Fruit fly (Drosophila melanogaster) whole organism, embryonic: ENCODE measurements around the gene CG11593.

Experiments
- Ada2b ChIP-seq: fragments of 200-800 bp; sonication (Bioruptor generic); IDR thresholded peaks from 2 replicates; pipeline ENCODE4 v1.3.6; 2022; ENCODE audit warnings: missing biosample characterization, missing genetic modification characterization
- Aef1 ChIP-seq: fragments of 200-800 bp; sonication (Bioruptor generic); IDR thresholded peaks from 3 replicates; pipeline ENCODE4 v1.3.6; 2022; ENCODE audit warnings: missing biosample characterization, missing genetic modification characterization
- B-H1 ChIP-seq: fragments of 200-800 bp; sonication (Bioruptor generic); IDR thresholded peaks from 3 replicates; pipeline ENCODE4 v1.3.6; 2022; ENCODE audit warnings: missing biosample characterization, missing genetic modification characterization
- B-H2 ChIP-seq: fragments of 200-800 bp; sonication (Bioruptor generic); optimal IDR thresholded peaks from 2 replicates; lab custom pipeline; 2018; ENCODE audit warnings: missing biosample characterization, mild to moderate bottlenecking, missing genetic modification characterization
- C15 ChIP-seq: fragments of 200-800 bp; sonication (Bioruptor generic); IDR thresholded peaks from 3 replicates; pipeline ENCODE4 v1.3.6; 2022; ENCODE audit warnings: missing biosample characterization, missing genetic modification characterization
- CG10462 ChIP-seq: fragments of 200-800 bp; sonication (Bioruptor generic); optimal IDR thresholded peaks from 2 replicates; lab custom pipeline; 2016; ENCODE audit warnings: missing biosample characterization, missing genetic modification characterization
- CG11093 ChIP-seq: fragments of 200-800 bp; sonication (Bioruptor generic); IDR thresholded peaks from 3 replicates; pipeline ENCODE4 v1.3.6; 2022; ENCODE audit warnings: missing biosample characterization, missing genetic modification characterization
- CG11398 ChIP-seq: fragments of 200-800 bp; sonication (Bioruptor generic); optimal IDR thresholded peaks from 2 replicates; lab custom pipeline; 2016; ENCODE audit warnings: missing biosample characterization, missing genetic modification characterization
- CG11504 ChIP-seq: fragments of 200-800 bp; sonication (Bioruptor generic); optimal IDR thresholded peaks from 3 replicates; lab custom pipeline; 2019; ENCODE audit warnings: missing biosample characterization, mild to moderate bottlenecking, missing genetic modification characterization, moderate library complexity
- CG12155 ChIP-seq: fragments of 200-800 bp; sonication (Bioruptor generic); optimal IDR thresholded peaks from 3 replicates; lab custom pipeline; 2016; ENCODE audit warnings: missing biosample characterization, missing genetic modification characterization
- CG12659 ChIP-seq: fragments of 200-800 bp; sonication (Bioruptor generic); optimal IDR thresholded peaks from 3 replicates; lab custom pipeline; 2017; ENCODE audit warnings: mild to moderate bottlenecking, missing biosample characterization, missing genetic modification reagents, missing genetic modification characterization
- CG14860 ChIP-seq: fragments of 200-800 bp; sonication (Bioruptor generic); IDR thresholded peaks from 3 replicates; pipeline ENCODE4 v1.3.6; 2022; ENCODE audit warnings: missing biosample characterization, missing genetic modification characterization; ENCODE audit not compliant: partially characterized antibody
- CG15011 ChIP-seq: fragments of 200-800 bp; sonication (Bioruptor generic); optimal IDR thresholded peaks from 3 replicates; lab custom pipeline; 2018; ENCODE audit warnings: missing biosample characterization, mild to moderate bottlenecking, missing genetic modification characterization
- CG16813 ChIP-seq: fragments of 200-800 bp; sonication (Bioruptor generic); IDR thresholded peaks from 3 replicates; pipeline ENCODE4 v1.3.6; 2022; ENCODE audit warnings: missing biosample characterization, missing genetic modification characterization; ENCODE audit not compliant: partially characterized antibody
- CG17385 ChIP-seq: fragments of 200-800 bp; sonication (Bioruptor generic); optimal IDR thresholded peaks from 3 replicates; lab custom pipeline; 2018; ENCODE audit warnings: missing biosample characterization, mild to moderate bottlenecking, missing genetic modification characterization
- CG32532 ChIP-seq: fragments of 200-800 bp; sonication (Bioruptor generic); IDR thresholded peaks from 2 replicates; pipeline ENCODE4 v1.3.6; 2022; ENCODE audit warnings: missing biosample characterization, missing genetic modification characterization
- CG4282 ChIP-seq: fragments of 200-800 bp; sonication (Bioruptor generic); optimal IDR thresholded peaks from 2 replicates; lab custom pipeline; 2016; ENCODE audit warnings: missing biosample characterization, missing genetic modification characterization
- CG43689 ChIP-seq: fragments of 200-800 bp; sonication (Bioruptor generic); IDR thresholded peaks from 2 replicates; pipeline ENCODE4 v1.3.6; 2022; ENCODE audit warnings: missing biosample characterization, missing genetic modification characterization
- CG4424 ChIP-seq: fragments of 200-800 bp; sonication (Bioruptor generic); optimal IDR thresholded peaks from 3 replicates; lab custom pipeline; 2016; ENCODE audit warnings: missing biosample characterization, missing genetic modification characterization
- CG4730 ChIP-seq: fragments of 200-800 bp; sonication (Bioruptor generic); IDR thresholded peaks from 2 replicates; pipeline ENCODE4 v1.3.6; 2022; ENCODE audit warnings: missing biosample characterization, missing genetic modification characterization
- CG6791 ChIP-seq: fragments of 200-800 bp; sonication (Bioruptor generic); IDR thresholded peaks from 3 replicates; pipeline ENCODE4 v1.3.6; 2022; ENCODE audit warnings: missing biosample characterization, missing genetic modification characterization; ENCODE audit not compliant: partially characterized antibody
- CG8089 ChIP-seq: fragments of 200-800 bp; sonication (Bioruptor generic); optimal IDR thresholded peaks from 3 replicates; lab custom pipeline; 2016; ENCODE audit warnings: missing biosample characterization, missing genetic modification characterization
- CTCF ChIP-seq: fragments of 200-800 bp; sonication (Bioruptor generic); optimal IDR thresholded peaks from 2 replicates; lab custom pipeline; 2017; ENCODE audit warnings: missing biosample characterization, mild to moderate bottlenecking, missing genetic modification characterization, moderate library complexity
- Dad ChIP-seq: fragments of 200-800 bp; sonication (Bioruptor generic); optimal IDR thresholded peaks from 3 replicates; lab custom pipeline; 2016; ENCODE audit warnings: missing biosample characterization, missing genetic modification characterization
- Dbx ChIP-seq: fragments of 200-800 bp; sonication (Bioruptor generic); IDR thresholded peaks from 3 replicates; pipeline ENCODE4 v1.3.6; 2022; ENCODE audit warnings: missing biosample characterization, missing genetic modification characterization
- E2f2 ChIP-seq: fragments of 200-800 bp; sonication (Bioruptor generic); IDR thresholded peaks from 2 replicates; pipeline ENCODE4 v1.3.6; 2022; ENCODE audit warnings: missing biosample characterization, missing genetic modification characterization
- Ets97D ChIP-seq: fragments of 200-800 bp; sonication (Bioruptor generic); optimal IDR thresholded peaks from 3 replicates; lab custom pipeline; 2016; ENCODE audit warnings: missing biosample characterization, missing genetic modification characterization
- Fer3 ChIP-seq: fragments of 200-800 bp; sonication (Bioruptor generic); optimal IDR thresholded peaks from 2 replicates; lab custom pipeline; 2018; ENCODE audit warnings: missing biosample characterization, mild to moderate bottlenecking, missing genetic modification characterization, moderate library complexity
- MTF-1 ChIP-seq: fragments of 200-800 bp; sonication (Bioruptor generic); optimal IDR thresholded peaks from 2 replicates; lab custom pipeline; 2018; ENCODE audit warnings: missing biosample characterization, mild to moderate bottlenecking, missing genetic modification characterization, borderline replicate concordance
- Med ChIP-seq: fragments of 200-800 bp; sonication (Bioruptor generic); peaks from one replicate; lab custom pipeline; 2016; ENCODE audit warnings: missing biosample characterization, missing genetic modification characterization, mild to moderate bottlenecking, inconsistent platforms, moderate library complexity
- Meics ChIP-seq: fragments of 200-800 bp; sonication (Bioruptor generic); optimal IDR thresholded peaks from 2 replicates; lab custom pipeline; 2017; ENCODE audit warnings: missing biosample characterization, mild to moderate bottlenecking, missing genetic modification characterization
- NK7.1 ChIP-seq: fragments of 200-800 bp; sonication (Bioruptor generic); optimal IDR thresholded peaks from 3 replicates; lab custom pipeline; 2016; ENCODE audit warnings: missing biosample characterization, missing genetic modification characterization
- Neu2 ChIP-seq: fragments of 200-800 bp; sonication (Bioruptor generic); optimal IDR thresholded peaks from 3 replicates; lab custom pipeline; 2016; ENCODE audit warnings: missing biosample characterization, missing genetic modification characterization, borderline replicate concordance
- Poxn ChIP-seq: fragments of 200-800 bp; sonication (Bioruptor generic); IDR thresholded peaks from 2 replicates; pipeline ENCODE4 v1.3.6; 2022; ENCODE audit warnings: missing biosample characterization, missing genetic modification characterization
- Xbp1 ChIP-seq: fragments of 200-800 bp; sonication (Bioruptor generic); optimal IDR thresholded peaks from 3 replicates; lab custom pipeline; 2016; ENCODE audit warnings: missing biosample characterization, mild to moderate bottlenecking, missing genetic modification characterization
- bcd ChIP-seq: fragments of 200-800 bp; sonication (Bioruptor generic); optimal IDR thresholded peaks from 2 replicates; lab custom pipeline; 2017; ENCODE audit warnings: missing biosample characterization, mild to moderate bottlenecking, missing genetic modification characterization
- caup ChIP-seq: fragments of 200-800 bp; sonication (Bioruptor generic); optimal IDR thresholded peaks from 3 replicates; lab custom pipeline; 2017; ENCODE audit warnings: missing biosample characterization, mild to moderate bottlenecking, missing genetic modification characterization, moderate library complexity; ENCODE audit not compliant: severe bottlenecking
- chif ChIP-seq, 2 experiments: fragments of 200-800 bp; sonication (Bioruptor generic); optimal IDR thresholded peaks; 3 replicates each; lab custom pipeline; 2016; ENCODE audit warnings: missing biosample characterization in 2 of 2, missing genetic modification characterization in 2 of 2
- chn ChIP-seq: fragments of 200-800 bp; sonication (Bioruptor generic); optimal IDR thresholded peaks from 2 replicates; lab custom pipeline; 2016; ENCODE audit warnings: missing biosample characterization, missing genetic modification characterization
- crol ChIP-seq: fragments of 200-800 bp; sonication (Bioruptor generic); IDR thresholded peaks from 2 replicates; pipeline ENCODE4 v1.3.6; 2022; ENCODE audit warnings: missing biosample characterization, missing genetic modification characterization
- disco-r ChIP-seq: fragments of 200-800 bp; sonication (Bioruptor generic); optimal IDR thresholded peaks from 2 replicates; lab custom pipeline; 2016; ENCODE audit warnings: missing biosample characterization, missing genetic modification characterization
- dpn ChIP-seq, 2 experiments: fragments of 200-800 bp; sonication (Bioruptor generic); optimal IDR thresholded peaks; 3 replicates each; lab custom pipeline; 2016; ENCODE audit warnings: missing biosample characterization in 2 of 2, missing genetic modification characterization in 2 of 2
- fd102C ChIP-seq: fragments of 200-800 bp; sonication (Bioruptor generic); optimal IDR thresholded peaks from 2 replicates; lab custom pipeline; 2018; ENCODE audit warnings: missing biosample characterization, mild to moderate bottlenecking, missing genetic modification characterization, moderate library complexity
- grn ChIP-seq: fragments of 200-800 bp; sonication (Bioruptor generic); optimal IDR thresholded peaks from 3 replicates; lab custom pipeline; 2017; ENCODE audit warnings: missing biosample characterization, missing genetic modification characterization
- mld ChIP-seq: fragments of 200-800 bp; sonication (Bioruptor generic); IDR thresholded peaks from 3 replicates; pipeline ENCODE4 v1.3.6; 2022; ENCODE audit warnings: missing biosample characterization, missing genetic modification characterization; ENCODE audit not compliant: partially characterized antibody
- onecut ChIP-seq: fragments of 200-800 bp; sonication (Bioruptor generic); IDR thresholded peaks from 2 replicates; pipeline ENCODE4 v1.3.6; 2022; ENCODE audit warnings: missing biosample characterization, missing genetic modification characterization
- org-1 ChIP-seq: fragments of 200-800 bp; sonication (Bioruptor generic); optimal IDR thresholded peaks from 2 replicates; lab custom pipeline; 2017; ENCODE audit warnings: missing biosample characterization, missing genetic modification characterization
- pnt ChIP-seq: fragments of 200-800 bp; sonication (Bioruptor generic); optimal IDR thresholded peaks from 3 replicates; lab custom pipeline; 2016; ENCODE audit warnings: missing biosample characterization, missing genetic modification characterization
- sima ChIP-seq: fragments of 200-800 bp; sonication (Bioruptor generic); optimal IDR thresholded peaks from 2 replicates; lab custom pipeline; 2016; ENCODE audit warnings: missing biosample characterization, missing genetic modification characterization
- tll ChIP-seq, 2 experiments: fragments of 200-800 bp in 1 of 2; fragments of >200 bp in 1 of 2; sonication (Bioruptor generic) in 1 of 2; optimal IDR thresholded peaks; 2 replicates each; lab custom pipeline; 2017 to 2019; ENCODE audit warnings: missing biosample characterization in 2 of 2, missing genetic modification characterization in 2 of 2, mild to moderate bottlenecking in 1 of 2, moderate library complexity in 1 of 2

Gene CG11593

DNA sequence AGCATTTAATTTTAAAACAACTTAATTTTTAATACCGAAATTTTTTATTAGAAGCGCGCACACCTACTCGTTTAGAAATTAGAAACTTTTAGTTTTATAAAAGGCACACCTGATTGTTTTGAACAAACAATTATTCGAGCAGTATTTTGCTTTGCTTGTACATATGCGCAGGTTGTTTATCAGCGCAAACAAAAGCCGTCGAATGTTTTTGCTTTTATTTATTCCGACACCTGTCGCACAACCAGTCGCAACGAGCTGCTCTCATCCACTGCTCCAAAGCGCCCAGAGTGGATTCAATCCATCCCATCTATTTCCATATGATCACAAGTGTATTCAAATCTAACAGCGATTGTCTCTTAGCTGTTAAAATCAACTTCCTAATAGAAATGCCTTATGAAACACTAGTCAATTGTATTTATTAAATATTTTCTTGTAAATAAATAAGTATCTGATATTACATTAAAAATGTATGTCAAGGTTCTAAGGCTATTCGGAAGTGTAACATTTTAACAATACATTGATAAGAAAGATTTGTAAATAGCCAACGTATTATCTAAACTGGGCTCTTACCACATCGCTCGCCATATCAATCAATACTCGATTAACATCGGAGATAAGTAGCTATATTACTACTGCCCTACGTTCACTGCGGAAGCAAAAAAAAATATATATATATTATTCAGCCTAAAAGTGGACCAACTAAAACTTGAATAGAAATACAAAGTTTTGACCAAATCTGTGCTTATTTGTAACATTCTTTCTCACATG, 14.4 kb downstream of the CG11593 start, which contains the start of gene CG11594 (continued):
- TF ChIP-seq Neu2 (GFP tag; lab: Kevin White, UChicago) (no peak), CG12659 (GFP tag; lab: Kevin White, UChicago) (peak; percentile 32), grn (GFP tag; lab: Kevin White, UChicago) (peak; percentile 92), onecut (GFP tag; lab: Robert Waterston, UW) (no peak), CG4424 (GFP tag; lab: Kevin White, UChicago) (no peak), dpn (GFP tag; optimal IDR thresholded peaks at IDR 0.05; lab: Kevin White, UChicago) (peak in 1 of 2 experiments; percentile 51), Xbp1 (GFP tag; lab: Kevin White, UChicago) (no peak), CTCF (GFP tag; lab: Kevin White, UChicago) (no peak), CG10462 (GFP tag; lab: Kevin White, UChicago) (no peak), CG4282 (GFP tag; lab: Kevin White, UChicago) (no peak), disco-r (GFP tag; lab: Kevin White, UChicago) (no peak), sima (no peak), CG14860 (no peak), B-H2 (GFP tag; lab: Kevin White, UChicago) (peak; percentile 29), Fer3 (peak; percentile 27), caup (GFP tag; lab: Kevin White, UChicago) (peak; percentile 75), Dad (GFP tag; lab: Kevin White, UChicago) (no peak), CG11093 (GFP tag; lab: Robert Waterston, UW) (no peak), bcd (GFP tag; lab: Kevin White, UChicago) (peak; percentile 21), fd102C (no peak), org-1 (no peak), CG4730 (no peak), Meics (GFP tag; lab: Kevin White, UChicago) (peak; percentile 50), Dbx (GFP tag; lab: Robert Waterston, UW) (peak; percentile 36; the same call in 1 of the 3 replicates), CG11398 (no peak), tll (GFP tag; optimal IDR thresholded peaks at IDR 0.05; lab: Kevin White, UChicago) (no peak), CG12155 (GFP tag; lab: Kevin White, UChicago) (no peak), CG8089 (no peak), MTF-1 (peak; percentile 24), pnt (GFP tag; lab: Kevin White, UChicago) (no peak), CG43689 (peak; percentile 36; the same call in 1 of the 2 replicates), CG32532 (peak; percentile 33; the same call in 1 of the 2 replicates), Aef1 (GFP tag; lab: Robert Waterston, UW) (no peak), Poxn (no peak), chif (GFP tag; optimal IDR thresholded peaks at IDR 0.05; lab: Kevin White, UChicago) (no peak), CG17385 (no peak), NK7.1 (no peak), C15 (GFP tag; lab: Robert Waterston, UW) (no peak), Ada2b (GFP tag; lab: Robert Waterston, UW) (no peak), crol (no peak), CG11504 (no peak), E2f2 (no peak), CG16813 (no peak), Ets97D (GFP tag; lab: Kevin White, UChicago) (no peak), B-H1 (GFP tag; lab: Robert Waterston, UW) (no peak), CG6791 (GFP tag; lab: Robert Waterston, UW) (no peak), CG15011 (peak; percentile 48), mld (GFP tag; lab: Robert Waterston, UW) (no peak), chn (no peak), Med (no peak)
